Fruit fly (Drosophila melanogaster): ENCODE measurements around the gene ND-13B.
A peak's percentile ranks its signal among the peaks of the same experiment; 100 is the strongest.

Gene ND-13B

dm6 chr3L:10665433-10666150 is 28.3 kb downstream of the ND-13B start (continued):
- TF ChIP-seq Fer1 (GFP tag; optimal IDR thresholded peaks at IDR 0.05), result peak; percentile 97
- peak; percentile 98 for TF ChIP-seq tap (tag; optimal IDR thresholded peaks at IDR 0.05)
- TF ChIP-seq slou (GFP tag; optimal IDR thresholded peaks at IDR 0.05), result peak; percentile 90
- TF ChIP-seq sima (GFP tag; optimal IDR thresholded peaks at IDR 0.05), result peak; percentile 56
- peak; percentile 98 for TF ChIP-seq nerfin-1 (tag; optimal IDR thresholded peaks at IDR 0.05)
- TF ChIP-seq peb (GFP tag; IDR thresholded peaks at IDR 0.05), result peak; percentile 89
- peak; percentile 94 for TF ChIP-seq corto (GFP tag; optimal IDR thresholded peaks at IDR 0.05)
- peak; percentile 51 for TF ChIP-seq ab (GFP tag; optimal IDR thresholded peaks at IDR 0.05)
- TF ChIP-seq Mes4 (GFP tag; optimal IDR thresholded peaks at IDR 0.05), result peak; percentile 84
- no peak; the same call in 1 of the 2 replicates for TF ChIP-seq Doc2 (GFP tag; IDR thresholded peaks at IDR 0.05)
- TF ChIP-seq ci (GFP tag; IDR thresholded peaks at IDR 0.05), result peak; percentile 88
- peak; percentile 82 to 90 for TF ChIP-seq Trl (optimal IDR thresholded peaks at IDR 0.05)
- TF ChIP-seq Trl (GFP tag; optimal IDR thresholded peaks at IDR 0.05), result peak; percentile 87
- peak; percentile 87 for TF ChIP-seq slbo (GFP tag; IDR thresholded peaks at IDR 0.05)
- peak; percentile 82 for TF ChIP-seq CG6654 (GFP tag; optimal IDR thresholded peaks at IDR 0.05)
- no peak for TF ChIP-seq mld (GFP tag; IDR thresholded peaks at IDR 0.05; ENCODE audit: partially characterized antibody)
- TF ChIP-seq tgo (GFP tag; IDR thresholded peaks at IDR 0.05), result peak; percentile 93
- TF ChIP-seq Hr3 (GFP tag; optimal IDR thresholded peaks at IDR 0.05), result peak; percentile 96
- peak; percentile 99 for TF ChIP-seq CG17361 (GFP tag; IDR thresholded peaks at IDR 0.05)
- TF ChIP-seq CG2120 (GFP tag; optimal IDR thresholded peaks at IDR 0.05), result peak; percentile 88
- peak; percentile 97 for TF ChIP-seq tio (GFP tag; optimal IDR thresholded peaks at IDR 0.05)
- peak; percentile 99 for TF ChIP-seq gcm (GFP tag; optimal IDR thresholded peaks at IDR 0.05)
- peak; percentile 87 for TF ChIP-seq Hmx (GFP tag; optimal IDR thresholded peaks at IDR 0.05)
- no peak for TF ChIP-seq nerfin-2 (GFP tag; IDR thresholded peaks at IDR 0.05; ENCODE audit: partially characterized antibody)
- TF ChIP-seq Aef1 (GFP tag; IDR thresholded peaks at IDR 0.05), result peak; percentile 84
- peak; percentile 97 for TF ChIP-seq CG11723 (GFP tag; optimal IDR thresholded peaks at IDR 0.05)
- peak; percentile 73; the same call in 2 of the 3 replicates for TF ChIP-seq CG11560 (tag; IDR thresholded peaks at IDR 0.05)
- no peak for TF ChIP-seq inv (GFP tag; IDR thresholded peaks at IDR 0.05; ENCODE audit: partially characterized antibody)
- peak; percentile 96 for TF ChIP-seq ATbp (GFP tag; optimal IDR thresholded peaks at IDR 0.05)
- TF ChIP-seq br (optimal IDR thresholded peaks at IDR 0.05), result no peak
- peak; percentile 90 for TF ChIP-seq CG12155 (GFP tag; optimal IDR thresholded peaks at IDR 0.05)
- no peak for TF ChIP-seq vnd (GFP tag; IDR thresholded peaks at IDR 0.05; ENCODE audit: partially characterized antibody)
- peak; percentile 75 for TF ChIP-seq ken (GFP tag; IDR thresholded peaks at IDR 0.05)
- TF ChIP-seq Hand (GFP tag; optimal IDR thresholded peaks at IDR 0.05), result peak; percentile 95
- peak; percentile 89 for TF ChIP-seq CG12942 (GFP tag; optimal IDR thresholded peaks at IDR 0.05)
- TF ChIP-seq CG12236 (GFP tag; optimal IDR thresholded peaks at IDR 0.05), result peak; percentile 79
- TF ChIP-seq CG10565 (GFP tag; optimal IDR thresholded peaks at IDR 0.05), result peak; percentile 66
- TF ChIP-seq Rfx (GFP tag; IDR thresholded peaks at IDR 0.05), result peak; percentile 89
- TF ChIP-seq pros (GFP tag; optimal IDR thresholded peaks at IDR 0.05), result peak; percentile 92
- peak; percentile 98 for TF ChIP-seq CG18619 (GFP tag; optimal IDR thresholded peaks at IDR 0.05)
- TF ChIP-seq ham (GFP tag; IDR thresholded peaks at IDR 0.05), result peak; percentile 38; the same call in 1 of the 2 replicates
- TF ChIP-seq Camta (GFP tag; optimal IDR thresholded peaks at IDR 0.05), result peak; percentile 90
- peak; percentile 64 for TF ChIP-seq NC2α (GFP tag; optimal IDR thresholded peaks at IDR 0.05)
- TF ChIP-seq CG6272 (GFP tag; IDR thresholded peaks at IDR 0.05), result peak; percentile 74
- TF ChIP-seq Asciz (GFP tag; optimal IDR thresholded peaks at IDR 0.05), result peak; percentile 98
- peak; percentile 87 for TF ChIP-seq pb (GFP tag; optimal IDR thresholded peaks at IDR 0.05)
- peak; percentile 98 for TF ChIP-seq CG15269 (tag; optimal IDR thresholded peaks at IDR 0.05)
- TF ChIP-seq crc (GFP tag; optimal IDR thresholded peaks at IDR 0.05), result peak; percentile 65
- TF ChIP-seq CG1792 (GFP tag; optimal IDR thresholded peaks at IDR 0.05), result peak; percentile 73
- TF ChIP-seq grau (tag; optimal IDR thresholded peaks at IDR 0.05), result peak; percentile 97
- TF ChIP-seq Meics (GFP tag; optimal IDR thresholded peaks at IDR 0.05), result peak; percentile 97
